Fruit fly (Drosophila melanogaster): ENCODE results near the gene ida.

Gene ida

dm6 chr3L:3878734-3879310 is 26.3 kb upstream of the ida start:
- no peak for TF ChIP-seq psq (optimal IDR thresholded peaks at IDR 0.05)
- TF ChIP-seq Dll (optimal IDR thresholded peaks at IDR 0.05) = no peak
- TF ChIP-seq CG8478 (optimal IDR thresholded peaks at IDR 0.05) = no peak
- no peak for TF ChIP-seq EcR (GFP tag; optimal IDR thresholded peaks at IDR 0.05)
- TF ChIP-seq pan (optimal IDR thresholded peaks at IDR 0.05) = no peak
- TF ChIP-seq usp (GFP tag; optimal IDR thresholded peaks at IDR 0.05) = no peak

dm6 chr3L:3882046-3882445 is 23.1 kb upstream of the ida start:
- TF ChIP-seq Dll (optimal IDR thresholded peaks at IDR 0.05) (no peak), pan (optimal IDR thresholded peaks at IDR 0.05) (no peak), CG8478 (optimal IDR thresholded peaks at IDR 0.05) (no peak)

- TF ChIP-seq Dll (optimal IDR thresholded peaks at IDR 0.05) (no peak), pan (optimal IDR thresholded peaks at IDR 0.05) (no peak), usp (GFP tag; optimal IDR thresholded peaks at IDR 0.05) (no peak), CG8478 (optimal IDR thresholded peaks at IDR 0.05) (no peak), EcR (GFP tag; optimal IDR thresholded peaks at IDR 0.05) (no peak), psq (optimal IDR thresholded peaks at IDR 0.05) (no peak)
Observed at dm6 chr3L:3885933-3886332, 19.2 kb upstream of the ida start.

dm6 chr3L:3887392-3887791 is 17.8 kb upstream of the ida start:
- no peak for TF ChIP-seq psq (optimal IDR thresholded peaks at IDR 0.05)
- no peak for TF ChIP-seq EcR (GFP tag; optimal IDR thresholded peaks at IDR 0.05)
- no peak for TF ChIP-seq CG8478 (optimal IDR thresholded peaks at IDR 0.05)

- TF ChIP-seq EcR (GFP tag; optimal IDR thresholded peaks at IDR 0.05) (no peak), usp (GFP tag; optimal IDR thresholded peaks at IDR 0.05) (no peak), psq (optimal IDR thresholded peaks at IDR 0.05) (no peak), pan (optimal IDR thresholded peaks at IDR 0.05) (no peak), Dll (optimal IDR thresholded peaks at IDR 0.05) (no peak), CG8478 (optimal IDR thresholded peaks at IDR 0.05) (no peak)
Observed at dm6 chr3L:3890860-3891259, 14.3 kb upstream of the ida start.

- TF ChIP-seq pan (optimal IDR thresholded peaks at IDR 0.05) = no peak
- no peak for TF ChIP-seq usp (GFP tag; optimal IDR thresholded peaks at IDR 0.05)
- no peak for TF ChIP-seq CG8478 (optimal IDR thresholded peaks at IDR 0.05)
- TF ChIP-seq psq (optimal IDR thresholded peaks at IDR 0.05) = no peak
- TF ChIP-seq EcR (GFP tag; optimal IDR thresholded peaks at IDR 0.05) = no peak
- TF ChIP-seq Dll (optimal IDR thresholded peaks at IDR 0.05) = no peak
Observed at dm6 chr3L:3892154-3892624, 13.0 kb upstream of the ida start, which contains the start of gene Fie. Fie (plus strand) TSS chr3L:3892574.

- TF ChIP-seq Dll (optimal IDR thresholded peaks at IDR 0.05) = no peak
- no peak for TF ChIP-seq psq (optimal IDR thresholded peaks at IDR 0.05)
- TF ChIP-seq usp (GFP tag; optimal IDR thresholded peaks at IDR 0.05) = no peak
- no peak for TF ChIP-seq pan (optimal IDR thresholded peaks at IDR 0.05)
- TF ChIP-seq EcR (GFP tag; optimal IDR thresholded peaks at IDR 0.05) = no peak
Observed at dm6 chr3L:3894413-3894812, 10.7 kb upstream of the ida start.

- TF ChIP-seq psq (optimal IDR thresholded peaks at IDR 0.05) (no peak), EcR (GFP tag; optimal IDR thresholded peaks at IDR 0.05) (no peak), Dll (optimal IDR thresholded peaks at IDR 0.05) (no peak), CG8478 (optimal IDR thresholded peaks at IDR 0.05) (no peak), usp (GFP tag; optimal IDR thresholded peaks at IDR 0.05) (no peak), pan (optimal IDR thresholded peaks at IDR 0.05) (no peak)
Observed at dm6 chr3L:3896553-3897034, 8.6 kb upstream of the ida start, which contains the start of the genes Gr63a and Lamtor4. Gr63a (minus strand) TSS chr3L:3896603. Lamtor4 (plus strand) TSS chr3L:3896900.

dm6 chr3L:3898978-3899377 is 6.2 kb upstream of the ida start, which contains the start of gene Ccz1:
Ccz1 (minus strand) TSS chr3L:3899156.
- no peak for TF ChIP-seq usp (GFP tag; optimal IDR thresholded peaks at IDR 0.05)
- TF ChIP-seq psq (optimal IDR thresholded peaks at IDR 0.05) = no peak
- TF ChIP-seq Dll (optimal IDR thresholded peaks at IDR 0.05) = no peak
- TF ChIP-seq CG8478 (optimal IDR thresholded peaks at IDR 0.05) = no peak
- no peak for TF ChIP-seq pan (optimal IDR thresholded peaks at IDR 0.05)
- TF ChIP-seq EcR (GFP tag; optimal IDR thresholded peaks at IDR 0.05) = no peak

- TF ChIP-seq pan (optimal IDR thresholded peaks at IDR 0.05) (no peak), psq (optimal IDR thresholded peaks at IDR 0.05) (no peak), CG8478 (optimal IDR thresholded peaks at IDR 0.05) (no peak), usp (GFP tag; optimal IDR thresholded peaks at IDR 0.05) (no peak), Dll (optimal IDR thresholded peaks at IDR 0.05) (no peak), EcR (GFP tag; optimal IDR thresholded peaks at IDR 0.05) (no peak)
Observed at dm6 chr3L:3901865-3902490, 3.2 kb upstream of the ida start.

- TF ChIP-seq pan (optimal IDR thresholded peaks at IDR 0.05) (no peak), psq (optimal IDR thresholded peaks at IDR 0.05) (no peak), usp (GFP tag; optimal IDR thresholded peaks at IDR 0.05) (no peak), EcR (GFP tag; optimal IDR thresholded peaks at IDR 0.05) (no peak), CG8478 (optimal IDR thresholded peaks at IDR 0.05) (no peak), Dll (optimal IDR thresholded peaks at IDR 0.05) (no peak)
Observed at dm6 chr3L:3902491-3903198, 2.5 kb upstream of the ida start, which contains the start of gene Ubi-p63E. Ubi-p63E (minus strand) TSS chr3L:3903184.

dm6 chr3L:3903301-3903700 is 1.8 kb upstream of the ida start, which contains the start of gene Sc2:
Sc2 (plus strand) TSS chr3L:3903492.
- TF ChIP-seq EcR (GFP tag; optimal IDR thresholded peaks at IDR 0.05) = no peak
- no peak for TF ChIP-seq CG8478 (optimal IDR thresholded peaks at IDR 0.05)
- no peak for TF ChIP-seq psq (optimal IDR thresholded peaks at IDR 0.05)
- no peak for TF ChIP-seq pan (optimal IDR thresholded peaks at IDR 0.05)
- no peak for TF ChIP-seq Dll (optimal IDR thresholded peaks at IDR 0.05)
- TF ChIP-seq usp (GFP tag; optimal IDR thresholded peaks at IDR 0.05) = no peak
